Fruit fly (Drosophila melanogaster) whole organism, pupa: ENCODE data around the gene CG42685.

Experiments used
- CG10348 ChIP-seq: fragments of 200-800 bp; sonication (Bioruptor generic); IDR thresholded peaks from 2 replicates; pipeline ENCODE4 v1.3.6; 2022; ENCODE audit warnings: missing biosample characterization, missing genetic modification characterization
- CG12605 ChIP-seq: fragments of 200-800 bp; sonication (Bioruptor generic); IDR thresholded peaks from 2 replicates; pipeline ENCODE4 v1.3.6; 2022; ENCODE audit warnings: missing biosample characterization, missing genetic modification characterization
- CG13204 ChIP-seq: fragments of 200-800 bp; sonication (Bioruptor generic); optimal IDR thresholded peaks from 2 replicates; lab custom pipeline; 2018; ENCODE audit warnings: missing biosample characterization, mild to moderate bottlenecking, missing genetic modification characterization, moderate library complexity
- CG14655 ChIP-seq: fragments of 200-800 bp; sonication (Bioruptor generic); optimal IDR thresholded peaks from 3 replicates; lab custom pipeline; 2017; ENCODE audit warnings: mild to moderate bottlenecking, missing biosample characterization, missing genetic modification reagents, missing genetic modification characterization
- CG15710 ChIP-seq: fragments of 200-800 bp; sonication (Bioruptor generic); optimal IDR thresholded peaks from 2 replicates; lab custom pipeline; 2018; ENCODE audit warnings: missing biosample characterization, mild to moderate bottlenecking, missing genetic modification characterization, moderate library complexity
- CG17806 ChIP-seq: fragments of 200-800 bp; sonication (Bioruptor generic); optimal IDR thresholded peaks from 2 replicates; lab custom pipeline; 2018; ENCODE audit warnings: missing biosample characterization, mild to moderate bottlenecking, missing genetic modification characterization, moderate library complexity
- CG32121 ChIP-seq: fragments of 200-800 bp; sonication (Bioruptor generic); IDR thresholded peaks from 2 replicates; pipeline ENCODE4 v1.3.6; 2022; ENCODE audit warnings: missing biosample characterization, missing genetic modification characterization
- CG34367 ChIP-seq: fragments of 200-800 bp; sonication (Bioruptor generic); optimal IDR thresholded peaks from 2 replicates; lab custom pipeline; 2018; ENCODE audit warnings: missing biosample characterization, mild to moderate bottlenecking, missing genetic modification characterization
- CG4496 ChIP-seq: fragments of 200-800 bp; sonication (Bioruptor generic); IDR thresholded peaks from 3 replicates; pipeline ENCODE4 v1.3.6; 2022; ENCODE audit warnings: missing biosample characterization, missing genetic modification characterization
- CG8159 ChIP-seq: fragments of 200-800 bp; sonication (Bioruptor generic); optimal IDR thresholded peaks from 3 replicates; lab custom pipeline; 2018; ENCODE audit warnings: missing biosample characterization, mild to moderate bottlenecking, missing genetic modification characterization, moderate library complexity
- CG8301 ChIP-seq: fragments of 200-800 bp; sonication (Bioruptor generic); optimal IDR thresholded peaks from 2 replicates; lab custom pipeline; 2018; ENCODE audit warnings: missing biosample characterization, mild to moderate bottlenecking, missing genetic modification characterization
- CG9948 ChIP-seq: fragments of 200-800 bp; sonication (Bioruptor generic); optimal IDR thresholded peaks from 2 replicates; lab custom pipeline; 2018; ENCODE audit warnings: missing biosample characterization, mild to moderate bottlenecking, missing genetic modification characterization, moderate library complexity
- D1 ChIP-seq: fragments of 200-800 bp; sonication (Bioruptor generic); optimal IDR thresholded peaks from 2 replicates; lab custom pipeline; 2018; ENCODE audit warnings: missing biosample characterization, mild to moderate bottlenecking, missing genetic modification characterization, moderate library complexity
- EcR ChIP-seq: fragments of 200-800 bp; sonication (Bioruptor generic); optimal IDR thresholded peaks from 3 replicates; lab custom pipeline; 2019; ENCODE audit warnings: missing biosample characterization, missing genetic modification characterization, mild to moderate bottlenecking, moderate library complexity, missing genetic modification reagents
- Ets98B ChIP-seq: fragments of 200-800 bp; sonication (Bioruptor generic); IDR thresholded peaks from 2 replicates; pipeline ENCODE4 v1.3.6; 2022; ENCODE audit warnings: missing biosample characterization, missing genetic modification characterization
- Pif1A ChIP-seq: fragments of 200-800 bp; sonication (Bioruptor generic); optimal IDR thresholded peaks from 3 replicates; lab custom pipeline; 2016; ENCODE audit warnings: missing biosample characterization, missing genetic modification characterization
- Pif1B ChIP-seq: fragments of 200-800 bp; sonication (Bioruptor generic); optimal IDR thresholded peaks from 3 replicates; lab custom pipeline; 2016; ENCODE audit warnings: missing biosample characterization, missing genetic modification characterization
- Snoo ChIP-seq: fragments of 200-800 bp; sonication (Bioruptor generic); optimal IDR thresholded peaks from 3 replicates; lab custom pipeline; 2017; ENCODE audit warnings: missing biosample characterization, mild to moderate bottlenecking, missing genetic modification characterization, inconsistent platforms
- fd96Ca ChIP-seq: fragments of 200-800 bp; sonication (Bioruptor generic); IDR thresholded peaks from 3 replicates; pipeline ENCODE4 v1.3.6; 2022; ENCODE audit warnings: missing biosample characterization, missing genetic modification characterization
- gl ChIP-seq: fragments of 200-800 bp; sonication (Bioruptor generic); optimal IDR thresholded peaks from 2 replicates; lab custom pipeline; 2018; ENCODE audit warnings: missing biosample characterization, mild to moderate bottlenecking, missing genetic modification characterization
- rn ChIP-seq: fragments of 200-800 bp; sonication (Bioruptor generic); IDR thresholded peaks from 2 replicates; pipeline ENCODE4 v1.3.6; 2022; ENCODE audit warnings: missing biosample characterization, missing genetic modification characterization

Gene CG42685

DNA sequence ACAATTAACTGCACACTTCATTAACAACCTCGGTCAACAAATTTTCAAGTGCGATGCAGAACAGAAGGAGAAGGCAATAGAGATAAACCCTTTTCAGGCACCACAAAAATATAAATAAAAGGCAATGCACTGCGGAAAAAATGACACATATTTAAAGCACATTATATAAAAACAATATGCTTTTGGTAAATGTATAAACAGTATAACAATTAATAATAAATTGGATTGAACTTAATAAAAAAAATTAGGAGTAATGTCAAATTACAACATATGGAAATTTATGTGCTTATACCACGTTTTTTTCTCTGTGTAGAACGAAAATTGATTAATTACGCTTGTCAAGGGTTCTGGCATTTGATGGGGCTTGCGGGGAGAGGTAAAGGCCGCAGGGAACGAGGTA is 39.2 kb downstream of the CG42685 start:
- TF ChIP-seq CG13204 (GFP tag; lab: Kevin White, UChicago) (no peak), CG8301 (tag; lab: Kevin White, UChicago) (no peak), CG15710 (tag; lab: Kevin White, UChicago) (no peak), CG10348 (no peak), Ets98B (GFP tag; lab: Robert Waterston, UW) (no peak), rn (GFP tag; lab: Robert Waterston, UW) (no peak), D1 (tag; lab: Kevin White, UChicago) (no peak), fd96Ca (GFP tag; lab: Robert Waterston, UW) (no peak), CG32121 (GFP tag; lab: Robert Waterston, UW) (no peak), CG14655 (no peak), CG34367 (no peak), Pif1B (no peak), gl (tag; lab: Kevin White, UChicago) (no peak), CG9948 (tag; lab: Kevin White, UChicago) (no peak), Pif1A (no peak), CG4496 (no peak), Snoo (tag; lab: Kevin White, UChicago) (no peak), EcR (GFP tag; lab: Kevin White, UChicago) (no peak), CG8159 (tag; lab: Kevin White, UChicago) (no peak), CG12605 (GFP tag; lab: Robert Waterston, UW) (no peak)
- TF ChIP-seq, all 21 proteins: peak for 0

DNA sequence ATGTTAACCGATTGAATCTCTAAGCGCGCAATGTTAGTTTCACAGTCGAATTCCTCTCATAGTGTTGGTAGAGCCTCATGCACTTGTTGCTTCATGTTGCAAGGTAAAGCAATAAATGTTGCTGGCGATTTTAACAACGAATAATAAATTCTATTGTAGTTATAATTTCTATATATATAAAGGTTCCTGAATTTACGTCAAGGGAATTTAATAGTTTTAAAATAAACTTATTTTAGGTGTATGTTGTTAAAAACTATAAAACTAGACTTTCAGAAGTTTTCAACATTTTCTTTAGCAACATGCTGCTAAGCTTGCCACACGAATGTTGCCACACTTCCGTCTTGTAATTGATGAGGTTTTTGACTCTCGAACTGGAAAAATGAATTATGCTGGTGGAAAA is 39.7 kb downstream of the CG42685 start:
- TF ChIP-seq CG12605 (GFP tag; lab: Robert Waterston, UW): 0 out of 2 replicates have a peak, but pooled peaks have one; percentile 21
- TF ChIP-seq CG17806 (tag; lab: Kevin White, UChicago): no peak

dm6 chr2L:14688922-14689711 is 40.9 kb downstream of the CG42685 start, which contains the start of gene osp:
Gene osp, minus strand, starts transcription at chr2L:14689340.
- TF ChIP-seq fd96Ca (GFP tag; lab: Robert Waterston, UW) (peak; percentile 60; the same call in 1 of the 3 replicates), gl (tag; lab: Kevin White, UChicago) (peak; percentile 96), Snoo (tag; lab: Kevin White, UChicago) (peak; percentile 98), CG4496 (peak; percentile 99), CG14655 (peak; percentile 99), CG8159 (tag; lab: Kevin White, UChicago) (peak; percentile 99), CG13204 (GFP tag; lab: Kevin White, UChicago) (peak; percentile 90), CG32121 (GFP tag; lab: Robert Waterston, UW) (peak; percentile 99), Pif1B (peak; percentile 97), CG17806 (tag; lab: Kevin White, UChicago) (peak; percentile 99), CG9948 (tag; lab: Kevin White, UChicago) (peak; percentile 99), Ets98B (GFP tag; lab: Robert Waterston, UW) (peak; percentile 99), CG8301 (tag; lab: Kevin White, UChicago) (peak; percentile 99), rn (GFP tag; lab: Robert Waterston, UW) (peak; percentile 98), CG34367 (peak; percentile 99), CG15710 (tag; lab: Kevin White, UChicago) (peak; percentile 100), EcR (GFP tag; lab: Kevin White, UChicago) (peak; percentile 82), Pif1A (peak; percentile 95), CG10348 (peak; percentile 95), D1 (tag; lab: Kevin White, UChicago) (peak; percentile 99), CG12605 (GFP tag; lab: Robert Waterston, UW) (peak; percentile 99)

DNA sequence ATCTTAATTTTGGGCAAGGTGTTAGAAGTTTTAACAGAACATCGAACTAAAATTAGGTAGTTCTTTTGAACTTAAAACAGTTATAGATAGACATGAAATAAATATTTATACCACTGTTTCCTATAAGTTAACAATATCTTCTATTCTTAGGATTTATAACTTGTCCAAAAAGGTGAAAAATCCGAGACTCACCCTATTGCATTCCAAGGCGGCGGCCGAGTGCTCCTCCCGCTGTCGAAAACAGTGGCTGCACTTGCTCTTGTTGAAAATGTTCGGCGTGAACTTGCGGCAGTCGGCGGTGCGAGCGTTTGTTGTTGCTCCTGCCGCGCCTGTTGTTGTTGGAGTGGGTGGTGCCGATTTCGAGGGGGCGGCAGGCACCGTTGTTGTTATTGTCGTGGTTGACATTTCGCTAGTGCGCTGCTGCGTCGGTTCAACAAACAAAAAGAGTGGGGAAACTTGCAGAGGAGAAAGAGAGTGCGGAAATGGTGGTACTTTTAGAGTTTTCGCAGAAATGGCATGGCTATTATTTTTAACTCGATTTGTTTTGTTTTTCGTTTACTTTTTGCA is 41.6 kb downstream of the CG42685 start:
- TF ChIP-seq EcR (GFP tag; lab: Kevin White, UChicago) (no peak), fd96Ca (GFP tag; lab: Robert Waterston, UW) (peak; percentile 14; the same call in 1 of the 3 replicates), CG14655 (no peak), CG8301 (tag; lab: Kevin White, UChicago) (no peak)

DNA sequence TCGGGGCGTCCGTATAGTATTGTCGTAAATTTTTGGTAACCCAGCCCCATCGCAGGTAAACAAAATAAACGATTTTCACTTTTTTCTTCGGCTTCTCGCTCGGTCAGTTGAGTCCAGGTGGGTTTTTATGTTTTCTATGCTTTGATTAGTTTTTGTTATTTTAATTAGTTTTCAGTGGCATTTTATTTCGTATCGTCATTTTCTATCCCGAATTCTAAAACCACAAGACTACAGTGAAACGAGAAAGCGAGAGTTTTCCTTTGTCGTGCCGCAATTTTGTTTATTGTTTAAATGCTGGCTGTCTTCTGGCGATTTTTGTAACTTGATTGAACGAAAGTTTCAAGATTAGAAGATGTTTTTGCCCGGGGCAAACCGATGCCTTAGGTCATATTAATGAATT is 42.6 kb downstream of the CG42685 start:
- TF ChIP-seq gl (tag; lab: Kevin White, UChicago) (no peak), EcR (GFP tag; lab: Kevin White, UChicago) (no peak), CG17806 (tag; lab: Kevin White, UChicago) (no peak), rn (GFP tag; lab: Robert Waterston, UW) (no peak), CG32121 (GFP tag; lab: Robert Waterston, UW) (no peak), fd96Ca (GFP tag; lab: Robert Waterston, UW) (no peak), CG4496 (no peak), Pif1A (no peak), D1 (tag; lab: Kevin White, UChicago) (no peak), Pif1B (no peak), CG8159 (tag; lab: Kevin White, UChicago) (no peak), CG10348 (no peak), Snoo (tag; lab: Kevin White, UChicago) (no peak), CG8301 (tag; lab: Kevin White, UChicago) (no peak), CG34367 (no peak), CG15710 (tag; lab: Kevin White, UChicago) (no peak), CG12605 (GFP tag; lab: Robert Waterston, UW) (no peak), Ets98B (GFP tag; lab: Robert Waterston, UW) (no peak)
